Worm (Caenorhabditis elegans) whole organism, midembryonic: Measurements from ENCODE around the gene R02D5.3.

Experiments used
- T22C8.4 ChIP-seq: fragments of 200-800 bp; sonication (Bioruptor generic); IDR thresholded peaks from 2 replicates; pipeline ENCODE4 v1.3.6; 2022; ENCODE audit warnings: missing genetic modification characterization, missing compliant biosample characterization
- cog-1 ChIP-seq: sonication (generic microtip); optimal IDR thresholded peaks from 2 replicates; lab custom pipeline; 2016; ENCODE audit warnings: missing genetic modification characterization, missing compliant biosample characterization
- flt-1 ChIP-seq: fragments of 200-800 bp; sonication (Bioruptor generic); IDR thresholded peaks from 2 replicates; pipeline ENCODE4 v1.3.6; 2022; ENCODE audit warnings: missing genetic modification characterization, missing compliant biosample characterization
- klf-2 ChIP-seq: fragments of 200-800 bp; sonication (Bioruptor generic); conservative IDR thresholded peaks from 2 replicates; pipeline ENCODE4 v1.3.6; 2022; ENCODE audit warnings: missing genetic modification reagents, missing genetic modification characterization, missing compliant biosample characterization
- med-1 ChIP-seq: sonication (generic microtip); optimal IDR thresholded peaks from 2 replicates; lab custom pipeline; 2017; ENCODE audit warnings: missing genetic modification characterization, mild to moderate bottlenecking, missing compliant biosample characterization, antibody characterized with exemption, missing genetic modification reagents; ENCODE audit not compliant: insufficient read depth
- ref-1 ChIP-seq: fragments of 200-800 bp; sonication (Bioruptor generic); conservative IDR thresholded peaks from 2 replicates; pipeline ENCODE4 v1.3.6; 2022; ENCODE audit warnings: missing genetic modification reagents, missing genetic modification characterization, missing compliant biosample characterization
- tab-1 ChIP-seq: fragments of 200-800 bp; sonication (Bioruptor generic); IDR thresholded peaks from 2 replicates; pipeline ENCODE4 v1.3.6; 2022; ENCODE audit warnings: missing genetic modification characterization, missing compliant biosample characterization
- ztf-23 ChIP-seq: fragments of 200-800 bp; sonication (Bioruptor generic); IDR thresholded peaks from 2 replicates; pipeline ENCODE4 v1.3.6; 2022; ENCODE audit warnings: missing genetic modification reagents, missing genetic modification characterization, missing compliant biosample characterization
- ztf-29 ChIP-seq: fragments of 200-800 bp; sonication (Bioruptor generic); IDR thresholded peaks from 2 replicates; pipeline ENCODE4 v1.3.6; 2022; ENCODE audit warnings: missing genetic modification reagents, missing genetic modification characterization, missing compliant biosample characterization

Gene R02D5.3

ce11 chrV:14468931-14469330 lies 14.0 kb upstream of the R02D5.3 start, which contains the start of gene clec-57:
Gene clec-57 (plus strand): TSS chrV:14469231.
- TF ChIP-seq cog-1 (tag; lab: Kevin White, UChicago): no peak
- no peak for TF ChIP-seq T22C8.4 (GFP tag; lab: Robert Waterston, UW)
- no peak for TF ChIP-seq klf-2 (GFP tag; lab: Robert Waterston, UW)
- no peak for TF ChIP-seq flt-1 (GFP tag; lab: Robert Waterston, UW)
- no peak for TF ChIP-seq ztf-29 (GFP tag; lab: Robert Waterston, UW)
- TF ChIP-seq tab-1 (GFP tag; lab: Robert Waterston, UW): no peak
- no peak for TF ChIP-seq med-1 (GFP tag; lab: Kevin White, UChicago)
- no peak for TF ChIP-seq ref-1 (GFP tag; lab: Robert Waterston, UW)

DNA sequence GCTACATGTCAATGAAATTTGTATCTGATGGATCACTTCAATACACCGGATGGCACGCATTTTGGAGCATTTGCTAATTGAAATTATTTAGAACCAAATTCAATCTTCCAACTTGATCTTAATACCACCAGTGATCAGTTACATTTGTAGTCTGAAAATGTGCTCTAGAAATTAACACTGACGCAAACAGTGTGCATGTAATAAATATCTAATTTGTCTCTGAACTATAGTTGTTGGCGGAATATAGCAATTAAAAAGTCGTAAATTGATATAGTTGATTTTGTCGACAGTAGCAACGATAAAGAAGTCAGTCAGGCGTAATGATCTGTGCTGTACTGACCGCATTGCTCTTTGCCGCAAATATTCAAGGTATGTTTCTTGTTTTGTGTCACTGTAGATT lies 10.7 kb upstream of the R02D5.3 start, which contains the start of gene clec-227:
TSS of gene clec-227 (plus strand) at position 301 of the 400 bp plus-strand sequence.
- no peak for TF ChIP-seq ref-1 (GFP tag; lab: Robert Waterston, UW)
- no peak for TF ChIP-seq T22C8.4 (GFP tag; lab: Robert Waterston, UW)
- TF ChIP-seq med-1 (GFP tag; lab: Kevin White, UChicago): no peak
- no peak for TF ChIP-seq tab-1 (GFP tag; lab: Robert Waterston, UW)
- no peak for TF ChIP-seq flt-1 (GFP tag; lab: Robert Waterston, UW)
- TF ChIP-seq cog-1 (tag; lab: Kevin White, UChicago): no peak

DNA sequence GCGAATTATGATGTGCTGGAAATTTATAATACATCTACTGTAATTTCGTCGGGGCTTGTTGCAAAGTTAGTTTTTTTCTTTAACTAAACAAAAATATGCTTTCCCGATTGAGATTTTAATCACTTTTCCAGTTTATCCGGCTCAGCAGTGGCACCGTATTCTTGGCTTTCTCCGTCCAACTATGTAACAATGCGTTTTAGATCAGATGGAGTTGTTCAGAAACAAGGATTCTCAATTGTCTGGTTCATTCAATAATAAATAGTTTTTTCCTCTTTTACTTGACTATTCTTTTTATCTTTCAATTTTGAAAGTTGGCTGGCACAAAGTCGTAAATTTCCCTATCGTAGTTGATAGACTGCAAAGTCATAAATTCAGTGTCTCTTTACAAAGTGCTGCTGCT lies 8.9 kb upstream of the R02D5.3 start, which contains the start of gene clec-56:
TSS of gene clec-56 (plus strand) at position 301 of the 400 bp plus-strand sequence.
- TF ChIP-seq tab-1 (GFP tag; lab: Robert Waterston, UW): no peak
- no peak for TF ChIP-seq med-1 (GFP tag; lab: Kevin White, UChicago)
- no peak for TF ChIP-seq flt-1 (GFP tag; lab: Robert Waterston, UW)
- TF ChIP-seq T22C8.4 (GFP tag; lab: Robert Waterston, UW): no peak
- no peak for TF ChIP-seq cog-1 (tag; lab: Kevin White, UChicago)

ce11 chrV:14476680-14477079 lies 6.3 kb upstream of the R02D5.3 start, which contains the start of gene clec-54:
Gene clec-54 (plus strand): TSS chrV:14476903.
- no peak for TF ChIP-seq med-1 (GFP tag; lab: Kevin White, UChicago)
- TF ChIP-seq ztf-29 (GFP tag; lab: Robert Waterston, UW): no peak
- no peak for TF ChIP-seq ref-1 (GFP tag; lab: Robert Waterston, UW)
- TF ChIP-seq flt-1 (GFP tag; lab: Robert Waterston, UW): no peak
- no peak for TF ChIP-seq T22C8.4 (GFP tag; lab: Robert Waterston, UW)
- no peak for TF ChIP-seq klf-2 (GFP tag; lab: Robert Waterston, UW)
- no peak for TF ChIP-seq tab-1 (GFP tag; lab: Robert Waterston, UW)
- TF ChIP-seq ztf-23 (GFP tag; lab: Robert Waterston, UW): no peak
- TF ChIP-seq cog-1 (tag; lab: Kevin White, UChicago): no peak

- TF ChIP-seq cog-1 (tag; lab: Kevin White, UChicago): no peak
- no peak for TF ChIP-seq ztf-29 (GFP tag; lab: Robert Waterston, UW)
- TF ChIP-seq T22C8.4 (GFP tag; lab: Robert Waterston, UW): no peak
- TF ChIP-seq med-1 (GFP tag; lab: Kevin White, UChicago): no peak
- no peak for TF ChIP-seq ztf-23 (GFP tag; lab: Robert Waterston, UW)
- no peak for TF ChIP-seq ref-1 (GFP tag; lab: Robert Waterston, UW)
- no peak for TF ChIP-seq flt-1 (GFP tag; lab: Robert Waterston, UW)
- TF ChIP-seq tab-1 (GFP tag; lab: Robert Waterston, UW): no peak
- no peak for TF ChIP-seq klf-2 (GFP tag; lab: Robert Waterston, UW)
Measured at ce11 chrV:14478979-14479378, 4.0 kb upstream of the R02D5.3 start, which contains the start of gene clec-55. Gene clec-55 (plus strand): TSS chrV:14479279.

ce11 chrV:14480533-14480932 lies 2.4 kb upstream of the R02D5.3 start:
- TF ChIP-seq cog-1 (tag; lab: Kevin White, UChicago) (no peak), flt-1 (GFP tag; lab: Robert Waterston, UW) (no peak), klf-2 (GFP tag; lab: Robert Waterston, UW) (no peak), ztf-29 (GFP tag; lab: Robert Waterston, UW) (no peak), T22C8.4 (GFP tag; lab: Robert Waterston, UW) (no peak), med-1 (GFP tag; lab: Kevin White, UChicago) (no peak), tab-1 (GFP tag; lab: Robert Waterston, UW) (no peak), ztf-23 (GFP tag; lab: Robert Waterston, UW) (no peak), ref-1 (GFP tag; lab: Robert Waterston, UW) (no peak)

DNA sequence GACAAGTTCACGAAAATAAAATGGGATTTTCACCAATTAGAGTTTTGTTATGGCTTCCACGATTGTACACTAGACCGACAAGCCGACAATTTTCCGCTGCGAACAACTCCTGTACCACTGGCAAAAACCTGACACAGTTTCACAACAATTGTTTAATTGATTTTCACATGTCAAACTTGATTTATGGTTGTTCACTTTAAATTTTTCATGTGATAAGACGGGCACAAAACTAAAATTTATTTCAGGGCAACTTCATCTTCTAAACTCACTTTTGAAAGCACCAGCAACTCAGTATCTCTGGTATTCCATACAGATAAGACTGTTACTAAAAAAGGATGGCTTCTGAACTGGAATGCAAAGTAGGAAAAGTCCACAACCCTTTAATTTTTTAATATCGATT lies 1.6 kb upstream of the R02D5.3 start, which contains the start of gene R02D5.7:
TSS of gene R02D5.7 (minus strand) at position 101 of the 400 bp plus-strand sequence.
- no peak for TF ChIP-seq med-1 (GFP tag; lab: Kevin White, UChicago)
- no peak for TF ChIP-seq cog-1 (tag; lab: Kevin White, UChicago)
- no peak for TF ChIP-seq ztf-23 (GFP tag; lab: Robert Waterston, UW)
- TF ChIP-seq flt-1 (GFP tag; lab: Robert Waterston, UW): no peak
- TF ChIP-seq ztf-29 (GFP tag; lab: Robert Waterston, UW): no peak

DNA sequence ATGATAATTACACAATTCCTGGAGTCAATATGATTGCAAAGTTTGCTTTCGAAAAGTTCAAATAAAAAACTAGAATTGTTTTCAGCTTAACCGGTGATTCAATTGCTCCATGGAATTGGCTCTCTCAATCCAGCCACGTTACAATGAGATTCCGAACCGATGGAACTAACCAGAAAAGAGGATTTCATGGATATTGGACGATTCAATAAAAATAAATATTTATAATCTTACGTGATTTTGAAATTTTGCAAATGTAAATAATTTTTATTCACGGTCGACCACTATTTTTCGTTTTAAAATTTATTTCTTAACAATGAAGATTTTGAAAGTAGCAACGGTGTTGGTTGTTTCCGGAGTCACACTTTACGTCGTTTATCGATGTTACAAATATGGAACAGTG lies 973 bp upstream of the R02D5.3 start, which contains the start of gene R02D5.10:
TSS of gene R02D5.10 (plus strand) at position 301 of the 400 bp plus-strand sequence.
- TF ChIP-seq ref-1 (GFP tag; lab: Robert Waterston, UW): no peak
- TF ChIP-seq flt-1 (GFP tag; lab: Robert Waterston, UW): no peak
- TF ChIP-seq ztf-23 (GFP tag; lab: Robert Waterston, UW): no peak
- TF ChIP-seq med-1 (GFP tag; lab: Kevin White, UChicago): no peak
- TF ChIP-seq tab-1 (GFP tag; lab: Robert Waterston, UW): no peak
- TF ChIP-seq klf-2 (GFP tag; lab: Robert Waterston, UW): no peak
- TF ChIP-seq cog-1 (tag; lab: Kevin White, UChicago): no peak
- no peak for TF ChIP-seq T22C8.4 (GFP tag; lab: Robert Waterston, UW)
- TF ChIP-seq ztf-29 (GFP tag; lab: Robert Waterston, UW): no peak

ce11 chrV:14484582-14484981 lies 1.6 kb downstream of the R02D5.3 start, which contains the start of gene R02D5.4:
Gene R02D5.4 (minus strand): TSS chrV:14484682.
- TF ChIP-seq ref-1 (GFP tag; lab: Robert Waterston, UW): no peak
- no peak for TF ChIP-seq ztf-29 (GFP tag; lab: Robert Waterston, UW)
- TF ChIP-seq klf-2 (GFP tag; lab: Robert Waterston, UW): no peak
- no peak for TF ChIP-seq flt-1 (GFP tag; lab: Robert Waterston, UW)
- TF ChIP-seq med-1 (GFP tag; lab: Kevin White, UChicago): no peak
- TF ChIP-seq ztf-23 (GFP tag; lab: Robert Waterston, UW): no peak
- no peak for TF ChIP-seq tab-1 (GFP tag; lab: Robert Waterston, UW)
- TF ChIP-seq cog-1 (tag; lab: Kevin White, UChicago): no peak
- no peak for TF ChIP-seq T22C8.4 (GFP tag; lab: Robert Waterston, UW)
